Fruit fly (Drosophila melanogaster) whole organism, prepupa: ENCODE results near the gene CG7691.
A peak's percentile ranks its signal among the peaks of the same experiment; 100 is the strongest.

Source experiments
- CG10631 ChIP-seq: fragments of 200-800 bp; sonication (Bioruptor generic); optimal IDR thresholded peaks from 2 replicates; lab custom pipeline; 2016; ENCODE audit warnings: missing biosample characterization, missing genetic modification characterization
- CG10669 ChIP-seq: fragments of 200-800 bp; sonication (Bioruptor generic); optimal IDR thresholded peaks from 3 replicates; lab custom pipeline; 2018; ENCODE audit warnings: missing biosample characterization, mild to moderate bottlenecking, missing genetic modification characterization, moderate library complexity
- CG11762 ChIP-seq: fragments of 200-800 bp; sonication (Bioruptor generic); optimal IDR thresholded peaks from 3 replicates; lab custom pipeline; 2016; ENCODE audit warnings: missing biosample characterization, missing genetic modification characterization; ENCODE audit not compliant: insufficient read depth
- CG11902 ChIP-seq: fragments of 200-800 bp; sonication (Bioruptor generic); optimal IDR thresholded peaks from 3 replicates; lab custom pipeline; 2016; ENCODE audit warnings: missing biosample characterization, missing genetic modification characterization
- CG15336 ChIP-seq: fragments of 200-800 bp; sonication (Bioruptor generic); IDR thresholded peaks from 2 replicates; pipeline ENCODE4 v1.3.6; 2022; ENCODE audit warnings: missing biosample characterization, missing genetic modification characterization
- CG1621 ChIP-seq: fragments of 200-800 bp; sonication (Bioruptor generic); optimal IDR thresholded peaks from 3 replicates; lab custom pipeline; 2018; ENCODE audit warnings: missing biosample characterization, mild to moderate bottlenecking, missing genetic modification characterization
- CG16779 ChIP-seq: fragments of 200-800 bp; sonication (Bioruptor generic); optimal IDR thresholded peaks from 3 replicates; lab custom pipeline; 2017; ENCODE audit warnings: missing biosample characterization, mild to moderate bottlenecking, missing genetic modification characterization
- CG3032 ChIP-seq: fragments of 200-800 bp; optimal IDR thresholded peaks from 2 replicates; lab custom pipeline; 2019; ENCODE audit warnings: missing biosample characterization, mild to moderate bottlenecking, missing genetic modification characterization, moderate library complexity
- CG32006 ChIP-seq: fragments of 200-800 bp; sonication (Bioruptor generic); optimal IDR thresholded peaks from 3 replicates; lab custom pipeline; 2017; ENCODE audit warnings: missing biosample characterization, mild to moderate bottlenecking, missing genetic modification characterization
- CG34406 ChIP-seq: fragments of 200-800 bp; sonication (Bioruptor generic); optimal IDR thresholded peaks from 3 replicates; lab custom pipeline; 2016; ENCODE audit warnings: missing biosample characterization, missing genetic modification characterization
- CG6163 ChIP-seq: fragments of 200-800 bp; sonication (Bioruptor generic); IDR thresholded peaks from 3 replicates; pipeline ENCODE4 v1.3.6; 2022; ENCODE audit warnings: missing biosample characterization, missing genetic modification characterization
- CG6276 ChIP-seq: fragments of 200-800 bp; sonication (Bioruptor generic); optimal IDR thresholded peaks from 2 replicates; lab custom pipeline; 2017; ENCODE audit warnings: missing biosample characterization, mild to moderate bottlenecking, missing genetic modification characterization
- CG6808 ChIP-seq: fragments of 200-800 bp; sonication (Bioruptor generic); optimal IDR thresholded peaks from 3 replicates; lab custom pipeline; 2017; ENCODE audit warnings: missing biosample characterization, missing genetic modification characterization, mild to moderate bottlenecking, moderate library complexity, missing genetic modification reagents
- CG8119 ChIP-seq: fragments of 200-800 bp; sonication (Bioruptor generic); IDR thresholded peaks from 3 replicates; pipeline ENCODE4 v1.3.6; 2022; ENCODE audit warnings: missing biosample characterization, missing genetic modification characterization
- CG8632 ChIP-seq: fragments of 200-800 bp; sonication (Bioruptor generic); optimal IDR thresholded peaks from 3 replicates; lab custom pipeline; 2016; ENCODE audit warnings: missing biosample characterization, missing genetic modification characterization
- Eip75B ChIP-seq: fragments of 200-800 bp; sonication (Bioruptor generic); optimal IDR thresholded peaks from 3 replicates; lab custom pipeline; 2016; ENCODE audit warnings: missing biosample characterization, missing genetic modification characterization
- Eip78C ChIP-seq: fragments of 200-800 bp; sonication (Bioruptor generic); peaks from one replicate; lab custom pipeline; 2016; ENCODE audit warnings: missing biosample characterization, missing genetic modification characterization
- Ets21C ChIP-seq: fragments of 200-800 bp; sonication (Bioruptor generic); optimal IDR thresholded peaks from 3 replicates; lab custom pipeline; 2016; ENCODE audit warnings: missing biosample characterization, missing genetic modification characterization
- Ets96B ChIP-seq: fragments of 200-800 bp; optimal IDR thresholded peaks from 2 replicates; lab custom pipeline; 2019; ENCODE audit warnings: missing biosample characterization, mild to moderate bottlenecking, missing genetic modification characterization, moderate library complexity
- Gug ChIP-seq: fragments of 200-800 bp; sonication (Bioruptor generic); IDR thresholded peaks from 2 replicates; pipeline ENCODE4 v1.3.6; 2022; ENCODE audit warnings: missing biosample characterization, missing genetic modification characterization
- Hr39 ChIP-seq: fragments of 200-800 bp; sonication (Bioruptor generic); optimal IDR thresholded peaks from 2 replicates; lab custom pipeline; 2016; ENCODE audit warnings: missing biosample characterization, missing genetic modification characterization
- Hr4 ChIP-seq: fragments of 200-800 bp; sonication (Bioruptor generic); optimal IDR thresholded peaks from 3 replicates; lab custom pipeline; 2016; ENCODE audit warnings: missing biosample characterization, missing genetic modification characterization
- Met ChIP-seq: fragments of 200-800 bp; sonication (Bioruptor generic); optimal IDR thresholded peaks from 3 replicates; lab custom pipeline; 2016; ENCODE audit warnings: missing biosample characterization, missing genetic modification characterization
- OdsH ChIP-seq: fragments of 200-800 bp; sonication (Bioruptor generic); optimal IDR thresholded peaks from 3 replicates; lab custom pipeline; 2016; ENCODE audit warnings: missing biosample characterization, missing genetic modification characterization
- Smox ChIP-seq: fragments of 200-800 bp; sonication (Bioruptor generic); optimal IDR thresholded peaks from 3 replicates; lab custom pipeline; 2016; ENCODE audit warnings: missing biosample characterization, missing genetic modification characterization
- Sox102F ChIP-seq: fragments of 200-800 bp; sonication (Bioruptor generic); optimal IDR thresholded peaks from 2 replicates; lab custom pipeline; 2016; ENCODE audit warnings: missing biosample characterization, mild to moderate bottlenecking, missing genetic modification characterization
- Sox15 ChIP-seq: fragments of 200-800 bp; sonication (Bioruptor generic); optimal IDR thresholded peaks from 3 replicates; lab custom pipeline; 2016; ENCODE audit warnings: missing biosample characterization, missing genetic modification characterization
- achi ChIP-seq: fragments of 200-800 bp; sonication (Bioruptor generic); optimal IDR thresholded peaks from 3 replicates; lab custom pipeline; 2016; ENCODE audit warnings: missing biosample characterization, missing genetic modification characterization
- acj6 ChIP-seq: fragments of 200-800 bp; sonication (Bioruptor generic); optimal IDR thresholded peaks from 3 replicates; lab custom pipeline; 2016; ENCODE audit warnings: missing biosample characterization, missing genetic modification characterization
- cyc ChIP-seq: fragments of 200-800 bp; sonication (Bioruptor generic); optimal IDR thresholded peaks from 3 replicates; lab custom pipeline; 2016; ENCODE audit warnings: missing biosample characterization, missing genetic modification characterization
- dsx ChIP-seq: fragments of 200-800 bp; optimal IDR thresholded peaks from 3 replicates; lab custom pipeline; 2019; ENCODE audit warnings: missing biosample characterization, mild to moderate bottlenecking, missing genetic modification characterization, moderate library complexity; ENCODE audit not compliant: poor library complexity, severe bottlenecking
- fd59A ChIP-seq: fragments of 200-800 bp; sonication (Bioruptor generic); optimal IDR thresholded peaks from 2 replicates; lab custom pipeline; 2017; ENCODE audit warnings: missing biosample characterization, mild to moderate bottlenecking, missing genetic modification characterization, missing genetic modification reagents
- fkh ChIP-seq: fragments of 200-800 bp; sonication (Bioruptor generic); optimal IDR thresholded peaks from 3 replicates; lab custom pipeline; 2017; ENCODE audit warnings: missing biosample characterization, mild to moderate bottlenecking, missing genetic modification characterization, moderate library complexity
- lz ChIP-seq: fragments of 200-800 bp; sonication (Bioruptor generic); optimal IDR thresholded peaks from 3 replicates; lab custom pipeline; 2016; ENCODE audit warnings: missing biosample characterization, missing genetic modification characterization
- pdm3 ChIP-seq: fragments of 200-800 bp; sonication (Bioruptor generic); optimal IDR thresholded peaks from 3 replicates; lab custom pipeline; 2016; ENCODE audit warnings: missing biosample characterization, missing genetic modification characterization
- salr ChIP-seq, 2 experiments: fragments of 200-800 bp; sonication (Bioruptor generic); optimal IDR thresholded peaks; 3 replicates each; lab custom pipeline; 2016 to 2018; ENCODE audit warnings: missing biosample characterization in 2 of 2, missing genetic modification characterization in 2 of 2, mild to moderate bottlenecking in 1 of 2
- spab ChIP-seq: fragments of 200-800 bp; sonication (Bioruptor generic); optimal IDR thresholded peaks from 2 replicates; lab custom pipeline; 2017; ENCODE audit warnings: missing biosample characterization, mild to moderate bottlenecking, missing genetic modification characterization, missing genetic modification reagents
- svp ChIP-seq: fragments of 200-800 bp; sonication (Bioruptor generic); peaks from one replicate; lab custom pipeline; 2016; ENCODE audit warnings: missing biosample characterization, missing genetic modification characterization

Gene CG7691

dm6 chr3R:18546972-18547371, 12.7 kb upstream of the CG7691 start:
- TF ChIP-seq CG6808 (GFP tag; lab: Kevin White, UChicago) (no peak), Ets96B (tag; lab: Kevin White, UChicago) (no peak), salr (GFP tag; optimal IDR thresholded peaks at IDR 0.05; lab: Kevin White, UChicago) (no peak), fkh (GFP tag; lab: Kevin White, UChicago) (no peak), CG8632 (GFP tag; lab: Kevin White, UChicago) (no peak), Smox (GFP tag; lab: Kevin White, UChicago) (no peak), CG10669 (GFP tag; lab: Kevin White, UChicago) (no peak), Ets21C (GFP tag; lab: Kevin White, UChicago) (no peak), CG11902 (GFP tag; lab: Kevin White, UChicago) (no peak), Hr39 (GFP tag; lab: Kevin White, UChicago) (no peak), fd59A (no peak), cyc (no peak)

- TF ChIP-seq CG1621 (no peak), Sox15 (GFP tag; lab: Kevin White, UChicago) (no peak), spab (GFP tag; lab: Kevin White, UChicago) (no peak), CG32006 (GFP tag; lab: Kevin White, UChicago) (no peak), Gug (no peak), dsx (GFP tag; lab: Kevin White, UChicago) (no peak)
Observed at dm6 chr3R:18548787-18549186, 10.9 kb upstream of the CG7691 start.

DNA sequence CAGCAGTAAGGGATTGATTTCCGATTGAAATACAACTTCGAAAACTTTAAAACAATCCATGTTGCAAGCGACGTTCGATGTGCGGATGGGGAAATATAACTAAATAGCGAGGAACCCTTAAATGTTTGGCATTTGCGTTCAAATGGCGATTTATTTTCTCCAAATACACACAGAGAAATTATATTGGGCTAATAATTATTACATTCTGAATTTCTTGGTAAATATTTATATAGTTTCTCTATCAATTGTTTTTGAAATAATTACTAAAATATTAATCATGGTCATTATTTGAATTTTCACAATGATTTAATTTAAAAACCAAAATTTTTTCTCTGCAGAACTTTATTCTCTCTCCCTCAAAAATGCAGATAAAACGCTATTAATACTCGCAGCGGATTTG, 5.4 kb downstream of the CG7691 start, which contains the start of the genes CG43210 and hemo:
Gene CG43210 (minus strand): TSS at position 101 of the 400 bp plus-strand sequence.
Gene hemo (minus strand): TSS at position 101 of the 400 bp plus-strand sequence.
- TF ChIP-seq OdsH (no peak), CG10631 (GFP tag; lab: Kevin White, UChicago) (peak; percentile 13)

dm6 chr3R:18572240-18572803, 12.7 kb downstream of the CG7691 start:
- TF ChIP-seq CG34406 (no peak), spab (GFP tag; lab: Kevin White, UChicago) (no peak), achi (GFP tag; lab: Kevin White, UChicago) (no peak), svp (GFP tag; lab: Kevin White, UChicago) (peak; percentile 37)

DNA sequence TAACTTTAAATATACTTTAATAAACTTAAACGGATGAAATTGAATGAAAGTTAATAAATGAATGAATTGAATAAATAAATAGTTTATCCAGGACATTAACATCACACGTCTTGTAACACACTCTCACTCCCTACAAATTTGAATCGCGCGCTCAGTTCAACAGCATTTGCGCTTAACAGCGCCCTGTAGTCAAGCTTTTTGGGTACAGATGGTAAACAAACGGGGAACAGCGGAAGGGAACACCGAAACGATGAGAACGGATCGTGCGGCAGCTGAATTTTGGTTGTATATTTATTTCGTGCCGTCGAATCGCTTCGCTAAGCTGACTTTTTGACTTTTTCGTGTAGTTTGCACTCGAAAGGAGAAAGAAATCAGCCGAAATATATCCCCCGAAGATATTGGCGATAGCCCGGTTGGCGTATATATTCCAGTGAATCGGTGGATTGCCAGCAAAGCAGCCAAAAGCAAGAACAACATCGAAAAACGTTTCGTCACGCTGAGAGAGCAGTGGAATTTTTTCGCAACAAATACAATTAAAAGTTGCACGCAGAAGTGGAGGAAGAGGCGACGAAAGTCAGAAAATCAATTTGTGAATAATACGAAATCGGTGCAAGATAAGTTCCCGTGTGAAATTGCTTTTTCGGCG, 13.3 kb downstream of the CG7691 start, which contains the start of the genes CG7694 and fray:
Gene CG7694 (plus strand): TSS at position 247 of the 646 bp plus-strand sequence.
Gene fray (plus strand): TSS at position 247 of the 646 bp plus-strand sequence.
- TF ChIP-seq fkh (GFP tag; lab: Kevin White, UChicago) (peak; percentile 95), Smox (GFP tag; lab: Kevin White, UChicago) (no peak), CG34406 (no peak), Eip78C (GFP tag; lab: Kevin White, UChicago) (peak; percentile 59)

DNA sequence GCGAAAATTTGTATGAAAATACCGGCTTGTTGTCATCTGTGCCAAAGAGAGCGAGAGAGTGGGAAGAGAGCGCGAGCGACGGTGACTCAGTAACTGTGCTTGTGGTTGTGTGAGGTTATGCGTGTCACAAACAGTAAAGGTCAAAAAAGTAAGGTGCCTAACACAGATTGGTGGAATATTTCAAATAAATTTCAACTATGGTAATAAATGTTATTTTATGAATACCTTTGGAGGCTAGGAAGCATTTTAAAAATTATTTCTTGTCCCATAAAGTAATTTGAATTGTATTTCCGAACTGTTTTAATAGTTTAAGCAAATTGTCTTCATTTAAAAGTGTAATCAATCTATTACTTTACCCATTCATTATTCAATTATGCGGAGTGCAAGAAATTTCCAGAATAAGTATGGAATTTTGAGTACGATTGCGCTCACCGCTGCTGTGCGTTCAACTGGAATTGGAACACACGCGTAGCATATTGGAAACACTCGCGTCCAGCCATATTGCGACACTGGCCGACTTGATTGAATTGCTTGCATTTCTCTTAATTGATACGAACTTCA, 14.1 kb downstream of the CG7691 start:
- peak; percentile 95 for TF ChIP-seq CG3032 (tag; lab: Kevin White, UChicago)
- TF ChIP-seq CG32006 (GFP tag; lab: Kevin White, UChicago): peak; percentile 99
- peak; percentile 91 for TF ChIP-seq CG6163 (GFP tag; lab: Robert Waterston, UW)
- TF ChIP-seq Smox (GFP tag; lab: Kevin White, UChicago): peak; percentile 96
- TF ChIP-seq CG16779 (tag; lab: Kevin White, UChicago): peak; percentile 93
- peak; percentile 98 for TF ChIP-seq CG8119 (GFP tag; lab: Robert Waterston, UW)
- TF ChIP-seq Met (GFP tag; lab: Kevin White, UChicago): peak; percentile 97
- TF ChIP-seq CG6276 (GFP tag; lab: Kevin White, UChicago): peak; percentile 96
- peak; percentile 98 for TF ChIP-seq pdm3
- TF ChIP-seq Hr4 (GFP tag; lab: Kevin White, UChicago): peak; percentile 98
- TF ChIP-seq CG15336 (GFP tag; lab: Robert Waterston, UW): peak; percentile 96
- peak; percentile 95 for TF ChIP-seq Sox102F
- TF ChIP-seq CG11762 (GFP tag; lab: Kevin White, UChicago): peak; percentile 97
- peak; percentile 64 for TF ChIP-seq fkh (GFP tag; lab: Kevin White, UChicago)
- TF ChIP-seq Eip75B (GFP tag; lab: Kevin White, UChicago): peak; percentile 98
- TF ChIP-seq CG34406: peak; percentile 98
- peak; percentile 98 for TF ChIP-seq acj6 (GFP tag; lab: Kevin White, UChicago)
- peak; percentile 92 for TF ChIP-seq dsx (GFP tag; lab: Kevin White, UChicago)
- TF ChIP-seq lz (GFP tag; lab: Kevin White, UChicago): peak; percentile 97
- peak; percentile 94 for TF ChIP-seq CG6808 (GFP tag; lab: Kevin White, UChicago)
